Fruit fly (Drosophila melanogaster) whole organism: Measurements from ENCODE around the gene RnpS1.

Experiments used
- CG8478 ChIP-seq: fragments of >200 bp; optimal IDR thresholded peaks from 2 replicates; lab custom pipeline; 2018; ENCODE audit warnings: inconsistent platforms
- EcR ChIP-seq, 2 experiments: fragments of >200 bp; optimal IDR thresholded peaks; 2 replicates each; lab custom pipeline; 2017; ENCODE audit warnings: missing biosample characterization in 2 of 2, missing genetic modification characterization in 2 of 2, missing genetic modification reagents in 2 of 2
- pan ChIP-seq: fragments of >200 bp; optimal IDR thresholded peaks from 2 replicates; lab custom pipeline; 2017
- psq ChIP-seq: fragments of >200 bp; optimal IDR thresholded peaks from 2 replicates; lab custom pipeline; 2017
- usp ChIP-seq: fragments of >200 bp; optimal IDR thresholded peaks from 2 replicates; lab custom pipeline; 2017; ENCODE audit warnings: missing biosample characterization, missing genetic modification characterization, mixed read lengths

DNA sequence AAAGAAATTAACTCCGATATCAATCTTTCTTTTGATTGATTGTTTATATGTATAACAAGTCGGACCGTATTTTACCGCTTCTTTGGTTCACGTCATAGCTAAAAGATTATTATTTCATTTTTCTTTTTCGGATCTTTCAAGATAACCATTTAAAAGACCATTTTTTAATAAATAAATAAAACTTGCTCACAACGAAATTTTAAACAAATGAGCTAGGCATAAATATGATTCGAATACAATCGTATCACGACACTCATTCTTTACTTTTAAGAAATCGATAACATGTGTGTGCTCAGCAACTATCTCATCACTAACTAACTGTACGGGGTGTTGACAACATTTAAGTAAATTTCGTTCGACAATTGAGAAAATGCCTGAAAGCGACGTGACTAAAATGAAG is 47.5 kb upstream of the RnpS1 start, which contains the start of gene CG8149:
- TF ChIP-seq usp (GFP tag; lab: Kevin White, UChicago) = no peak
- no peak for TF ChIP-seq CG8478 (lab: Kevin White, UChicago)
- no peak for TF ChIP-seq psq (lab: Kevin White, UChicago)
- no peak for TF ChIP-seq pan (lab: Kevin White, UChicago)
- no peak for TF ChIP-seq EcR (GFP tag; optimal IDR thresholded peaks at IDR 0.05; lab: Kevin White, UChicago)
